Worm (Caenorhabditis elegans) whole organism, early embryonic: ENCODE data around the gene Y75B8A.7.

Experiments used
- F13C5.2 ChIP-seq: sonication (generic microtip); optimal IDR thresholded peaks from 2 replicates; lab custom pipeline; 2017; ENCODE audit warnings: mild to moderate bottlenecking, missing genetic modification characterization, inconsistent platforms, missing compliant biosample characterization
- aly-1 ChIP-seq: sonication (generic microtip); optimal IDR thresholded peaks from 2 replicates; lab custom pipeline; 2016; ENCODE audit warnings: missing genetic modification characterization, missing compliant biosample characterization
- ets-7 ChIP-seq: sonication (generic microtip); optimal IDR thresholded peaks from 2 replicates; lab custom pipeline; 2016; ENCODE audit warnings: missing genotype, missing genetic modification characterization, missing compliant biosample characterization
- flt-1 ChIP-seq: fragments of 200-800 bp; sonication (Bioruptor generic); IDR thresholded peaks from 2 replicates; pipeline ENCODE4 v1.3.6; 2022; ENCODE audit warnings: missing genetic modification characterization, missing compliant biosample characterization
- hmbx-1 ChIP-seq: sonication (generic microtip); optimal IDR thresholded peaks from 2 replicates; lab custom pipeline; 2016; ENCODE audit warnings: mild to moderate bottlenecking, missing genetic modification characterization, missing compliant biosample characterization
- sea-1 ChIP-seq: fragments of 200-800 bp; sonication (Bioruptor generic); conservative IDR thresholded peaks from 2 replicates; pipeline ENCODE4 v1.3.6; 2022; ENCODE audit warnings: missing genetic modification characterization, missing compliant biosample characterization
- tbx-37 ChIP-seq: fragments of 200-800 bp; sonication (Bioruptor generic); conservative IDR thresholded peaks from 2 replicates; pipeline ENCODE4 v1.3.6; 2022; ENCODE audit warnings: missing genetic modification reagents, missing genetic modification characterization, missing compliant biosample characterization
- tra-4 ChIP-seq: sonication (generic microtip); optimal IDR thresholded peaks from 2 replicates; lab custom pipeline; 2017; ENCODE audit warnings: missing genetic modification characterization, missing compliant biosample characterization

Gene Y75B8A.7

ce11 chrIII:12207574-12207973 lies 54.9 kb downstream of the Y75B8A.7 start:
- TF ChIP-seq ets-7 (no peak), aly-1 (tag; lab: Kevin White, UChicago) (no peak), flt-1 (no peak), tbx-37 (no peak), F13C5.2 (no peak), hmbx-1 (tag; lab: Kevin White, UChicago) (no peak), sea-1 (GFP tag; lab: Robert Waterston, UW) (no peak), tra-4 (tag; lab: Kevin White, UChicago) (no peak)
